Worm (Caenorhabditis elegans): Measurements from ENCODE around the gene F32E10.8.
"Not testable (repeated sequence)": the region's sequence is repeated elsewhere in the genome, so short reads cannot be mapped to it uniquely, and the experiment has no call there.

F32E10.8 gene

DNA sequence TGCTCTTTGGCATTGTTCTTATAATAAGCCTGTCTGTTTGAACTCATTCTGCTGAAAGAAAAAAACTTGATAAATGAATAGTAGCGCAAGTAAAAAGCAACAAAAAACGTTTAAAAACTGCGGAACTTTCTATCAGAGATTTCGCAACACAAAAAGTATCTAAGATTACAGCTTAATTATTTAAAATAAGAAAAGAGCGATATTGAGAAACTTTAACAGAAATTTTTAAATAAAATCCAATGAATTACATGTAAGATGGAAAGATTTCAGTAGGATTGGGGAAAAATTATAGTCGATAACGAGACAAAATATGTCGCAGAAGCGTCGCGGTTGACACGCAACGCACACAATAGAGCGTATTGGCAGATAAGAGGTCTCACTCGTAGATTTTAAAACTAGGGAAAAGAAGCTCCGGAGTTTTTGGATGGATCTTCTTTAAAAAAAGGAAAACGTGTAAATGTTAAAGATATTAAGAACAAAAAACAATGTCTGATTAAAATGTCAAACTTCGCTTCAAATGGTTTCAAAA lies 5.7 kb upstream of the F32E10.8 start, which contains the start of gene ima-3 (continued):
- TF ChIP-seq hif-1 (tag; optimal IDR thresholded peaks at IDR 0.05) (peak in 1 of 2 experiments; percentile 47), F44E2.7 (GFP tag; IDR thresholded peaks at IDR 0.05) (no peak), pqm-1 (tag; optimal IDR thresholded peaks at IDR 0.05) (peak; percentile 36), unc-130 (GFP tag; optimal IDR thresholded peaks at IDR 0.05) (peak; percentile 18), lsy-2 (tag; optimal IDR thresholded peaks at IDR 0.05) (peak in 1 of 2 experiments; percentile 62), ZK337.2 (GFP tag; IDR thresholded peaks at IDR 0.05) (no peak), nhr-41 (GFP tag; IDR thresholded peaks at IDR 0.05) (no peak), rbr-2 (tag; optimal IDR thresholded peaks at IDR 0.05) (no peak), lin-39 (tag; optimal IDR thresholded peaks at IDR 0.05) (no peak), duxl-1 (tag; optimal IDR thresholded peaks at IDR 0.05; ENCODE audit: poor library complexity) (no peak), dmd-9 (GFP tag; IDR thresholded peaks at IDR 0.05) (no peak), D1046.2 (GFP tag; IDR thresholded peaks at IDR 0.05) (no peak), ceh-20 (GFP tag; IDR thresholded peaks at IDR 0.05) (no peak), attf-4 (tag; optimal IDR thresholded peaks at IDR 0.05) (no peak), skn-1 (tag; optimal IDR thresholded peaks at IDR 0.05) (no peak), lir-3 (tag; optimal IDR thresholded peaks at IDR 0.05) (no peak), Y105C5A.15 (GFP tag; IDR thresholded peaks at IDR 0.05) (no peak), php-3 (GFP tag; IDR thresholded peaks at IDR 0.05) (no peak), lin-13 (GFP tag; optimal IDR thresholded peaks at IDR 0.05) (peak; percentile 44), zip-2 (tag; optimal IDR thresholded peaks at IDR 0.05) (no peak), daf-16 (GFP tag; optimal IDR thresholded peaks at IDR 0.05) (no peak), daf-16 (tag; optimal IDR thresholded peaks at IDR 0.05) (no peak), fos-1 (tag; optimal IDR thresholded peaks at IDR 0.05) (no peak), nhr-28 (tag; optimal IDR thresholded peaks at IDR 0.05) (peak; percentile 67), snpc-1.2 (GFP tag; IDR thresholded peaks at IDR 0.05) (no peak), dve-1 (tag; optimal IDR thresholded peaks at IDR 0.05; ENCODE audit: insufficient read depth) (peak; percentile 30), egl-27 (tag; optimal IDR thresholded peaks at IDR 0.05) (no peak), lin-38 (GFP tag; IDR thresholded peaks at IDR 0.05) (peak; percentile 73), spr-1 (tag; optimal IDR thresholded peaks at IDR 0.05) (no peak), cey-2 (tag; optimal IDR thresholded peaks at IDR 0.05; ENCODE audit: borderline replicate concordance, insufficient read depth) (no peak), mxl-2 (GFP tag; conservative IDR thresholded peaks at IDR 0.05) (no peak), daf-19 (GFP tag; conservative IDR thresholded peaks at IDR 0.05) (no peak), dmd-8 (GFP tag; IDR thresholded peaks at IDR 0.05) (no peak), nhr-25 (tag; optimal IDR thresholded peaks at IDR 0.05; ENCODE audit: borderline replicate concordance, insufficient read depth) (no peak), mdl-1 (tag; optimal IDR thresholded peaks at IDR 0.05) (no peak), ceh-62 (tag; optimal IDR thresholded peaks at IDR 0.05) (no peak)

DNA sequence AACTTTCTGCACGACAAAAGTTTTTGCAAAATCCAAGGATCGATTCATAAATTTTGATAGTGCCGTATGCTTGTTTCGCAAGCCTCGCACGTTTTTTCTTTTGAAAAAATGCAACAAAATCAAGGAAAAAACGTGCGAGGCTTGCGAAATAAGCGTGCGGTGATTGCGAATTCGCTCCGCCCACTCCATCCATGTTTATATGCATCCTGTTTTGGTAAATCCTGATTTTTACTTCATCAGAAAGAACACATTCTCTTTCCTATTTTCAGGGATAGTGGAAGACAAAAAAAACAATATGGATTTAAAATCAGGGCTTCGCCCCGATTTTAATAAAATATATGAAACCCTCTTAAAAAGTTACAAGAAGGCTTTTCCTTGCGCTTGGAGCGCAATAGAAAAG lies 3.6 kb upstream of the F32E10.8 start, which contains the start of gene F32E10.9:
Gene F32E10.9, minus strand, starts transcription at position 101 of the 400 bp plus-strand sequence.
- TF ChIP-seq lim-7 (GFP tag; IDR thresholded peaks at IDR 0.05); ceh-44 (GFP tag; IDR thresholded peaks at IDR 0.05); zfp-2 (tag; optimal IDR thresholded peaks at IDR 0.05): not testable (repeated sequence)

DNA sequence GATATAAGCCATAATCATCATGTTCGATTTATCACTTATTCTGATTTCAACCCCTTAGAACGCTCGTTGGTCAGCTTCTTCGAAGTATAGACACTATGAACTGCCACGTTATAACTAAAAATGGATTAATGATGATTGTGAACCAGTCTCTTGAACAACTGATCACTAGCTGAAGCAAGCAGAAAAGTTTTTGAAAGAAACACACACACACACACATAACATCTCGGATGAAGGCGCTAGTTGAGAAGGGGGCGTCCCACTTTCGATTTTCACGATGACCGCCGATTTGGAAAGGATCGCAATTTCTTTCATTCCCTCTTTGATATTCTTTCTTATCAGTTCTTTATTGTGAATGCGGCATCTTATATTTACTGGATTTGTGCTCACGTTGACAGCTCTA lies 1.2 kb downstream of the F32E10.8 start, which contains the start of gene clec-180:
Gene clec-180, plus strand, starts transcription at position 301 of the 400 bp plus-strand sequence.
- TF ChIP-seq lsy-2 (tag; optimal IDR thresholded peaks at IDR 0.05), result no peak
- no peak for TF ChIP-seq snpc-4 (tag; optimal IDR thresholded peaks at IDR 0.05)
- TF ChIP-seq dpl-1 (GFP tag; optimal IDR thresholded peaks at IDR 0.05), result no peak
- no peak for TF ChIP-seq attf-4 (tag; optimal IDR thresholded peaks at IDR 0.05)
- no peak for TF ChIP-seq saeg-2 (GFP tag; IDR thresholded peaks at IDR 0.05)
- TF ChIP-seq lin-1 (GFP tag; IDR thresholded peaks at IDR 0.05), result no peak
- no peak for TF ChIP-seq nhr-28 (tag; optimal IDR thresholded peaks at IDR 0.05)
- TF ChIP-seq tra-1 (GFP tag; IDR thresholded peaks at IDR 0.05), result no peak
- no peak for TF ChIP-seq egl-43 (GFP tag; IDR thresholded peaks at IDR 0.05)
- TF ChIP-seq vab-7 (GFP tag; IDR thresholded peaks at IDR 0.05), result no peak
- TF ChIP-seq ctbp-1 (GFP tag; IDR thresholded peaks at IDR 0.05), result no peak
- TF ChIP-seq daf-12 (tag; optimal IDR thresholded peaks at IDR 0.05), result no peak
- no peak for TF ChIP-seq F44E2.7 (GFP tag; IDR thresholded peaks at IDR 0.05)
- TF ChIP-seq Y5F2A.4 (GFP tag; optimal IDR thresholded peaks at IDR 0.05), result no peak
- no peak for TF ChIP-seq nhr-48 (tag; optimal IDR thresholded peaks at IDR 0.05)
